Fruit fly (Drosophila melanogaster) whole organism, adult: ENCODE data around the gene bmm.

Experiments
- CG11617 ChIP-seq: fragments of 200-800 bp; sonication (Bioruptor generic); optimal IDR thresholded peaks from 2 replicates; lab custom pipeline; 2017; ENCODE audit warnings: mild to moderate bottlenecking, missing biosample characterization, missing genetic modification reagents, missing genetic modification characterization
- CG12768 ChIP-seq: fragments of 200-800 bp; sonication (Bioruptor generic); optimal IDR thresholded peaks from 2 replicates; lab custom pipeline; 2017; ENCODE audit warnings: missing biosample characterization, missing genetic modification characterization, mild to moderate bottlenecking, moderate library complexity, missing genetic modification reagents
- CG14711 ChIP-seq: fragments of 200-800 bp; sonication (Bioruptor generic); optimal IDR thresholded peaks from 2 replicates; lab custom pipeline; 2018; ENCODE audit warnings: missing biosample characterization, mild to moderate bottlenecking, missing genetic modification characterization, moderate library complexity
- CG1620 ChIP-seq: fragments of 200-800 bp; sonication (Bioruptor generic); optimal IDR thresholded peaks from 2 replicates; lab custom pipeline; 2016; ENCODE audit warnings: missing biosample characterization, missing genetic modification characterization
- CG33017 ChIP-seq: fragments of 200-800 bp; sonication (Bioruptor generic); optimal IDR thresholded peaks from 2 replicates; lab custom pipeline; 2018; ENCODE audit warnings: missing biosample characterization, mild to moderate bottlenecking, missing genetic modification characterization, moderate library complexity
- CG5204 ChIP-seq: fragments of 200-800 bp; sonication (Bioruptor generic); optimal IDR thresholded peaks from 2 replicates; lab custom pipeline; 2016; ENCODE audit warnings: missing biosample characterization, missing genetic modification characterization
- CG7045 ChIP-seq: fragments of 200-800 bp; sonication (Bioruptor generic); optimal IDR thresholded peaks from 2 replicates; lab custom pipeline; 2017; ENCODE audit warnings: missing biosample characterization, mild to moderate bottlenecking, missing genetic modification characterization
- CG7101 ChIP-seq: fragments of 200-800 bp; sonication (Bioruptor generic); optimal IDR thresholded peaks from 2 replicates; lab custom pipeline; 2018; ENCODE audit warnings: missing biosample characterization, mild to moderate bottlenecking, missing genetic modification characterization, moderate library complexity
- Clk ChIP-seq: fragments of 200-800 bp; sonication (Bioruptor generic); optimal IDR thresholded peaks from 2 replicates; lab custom pipeline; 2017; ENCODE audit warnings: missing biosample characterization, missing genetic modification characterization
- Crg-1 ChIP-seq: fragments of 200-800 bp; sonication (Bioruptor generic); optimal IDR thresholded peaks from 2 replicates; lab custom pipeline; 2016; ENCODE audit warnings: missing biosample characterization, missing genetic modification characterization
- Hr96 ChIP-seq: fragments of 200-800 bp; sonication (Bioruptor generic); optimal IDR thresholded peaks from 2 replicates; lab custom pipeline; 2016; ENCODE audit warnings: missing biosample characterization, missing genetic modification characterization
- Mnt ChIP-seq: fragments of 200-800 bp; sonication (Bioruptor generic); optimal IDR thresholded peaks from 2 replicates; lab custom pipeline; 2016; ENCODE audit warnings: missing biosample characterization, mild to moderate bottlenecking, missing genetic modification characterization
- bab1 ChIP-seq: fragments of 200-800 bp; sonication (Bioruptor generic); optimal IDR thresholded peaks from 3 replicates; lab custom pipeline; 2019; ENCODE audit warnings: missing biosample characterization, mild to moderate bottlenecking, missing genetic modification characterization, moderate library complexity
- cic ChIP-seq: fragments of 200-800 bp; sonication (Bioruptor generic); optimal IDR thresholded peaks from 2 replicates; lab custom pipeline; 2017; ENCODE audit warnings: missing biosample characterization, mild to moderate bottlenecking, missing genetic modification characterization, moderate library complexity
- cnc ChIP-seq, 2 experiments: fragments of >200 bp; optimal IDR thresholded peaks; 2 replicates each; lab custom pipeline; 2017
- kay ChIP-seq: fragments of 200-800 bp; sonication (Bioruptor generic); peaks from one replicate; lab custom pipeline; 2016; ENCODE audit warnings: missing biosample characterization, missing genetic modification characterization, borderline replicate concordance
- ovo ChIP-seq: fragments of 200-800 bp; sonication (Bioruptor generic); optimal IDR thresholded peaks from 2 replicates; lab custom pipeline; 2016; ENCODE audit warnings: missing biosample characterization, missing genetic modification characterization
- pad ChIP-seq: fragments of 200-800 bp; sonication (Bioruptor generic); optimal IDR thresholded peaks from 3 replicates; lab custom pipeline; 2017; ENCODE audit warnings: missing biosample characterization, missing genetic modification characterization, mild to moderate bottlenecking, moderate library complexity, missing genetic modification reagents
- tj ChIP-seq: fragments of 200-800 bp; sonication (Bioruptor generic); optimal IDR thresholded peaks from 3 replicates; lab custom pipeline; 2017; ENCODE audit warnings: missing biosample characterization, mild to moderate bottlenecking, missing genetic modification characterization, moderate library complexity
- toe ChIP-seq: fragments of 200-800 bp; sonication (Bioruptor generic); optimal IDR thresholded peaks from 2 replicates; lab custom pipeline; 2016; ENCODE audit warnings: missing biosample characterization, missing genetic modification characterization

Gene bmm

DNA sequence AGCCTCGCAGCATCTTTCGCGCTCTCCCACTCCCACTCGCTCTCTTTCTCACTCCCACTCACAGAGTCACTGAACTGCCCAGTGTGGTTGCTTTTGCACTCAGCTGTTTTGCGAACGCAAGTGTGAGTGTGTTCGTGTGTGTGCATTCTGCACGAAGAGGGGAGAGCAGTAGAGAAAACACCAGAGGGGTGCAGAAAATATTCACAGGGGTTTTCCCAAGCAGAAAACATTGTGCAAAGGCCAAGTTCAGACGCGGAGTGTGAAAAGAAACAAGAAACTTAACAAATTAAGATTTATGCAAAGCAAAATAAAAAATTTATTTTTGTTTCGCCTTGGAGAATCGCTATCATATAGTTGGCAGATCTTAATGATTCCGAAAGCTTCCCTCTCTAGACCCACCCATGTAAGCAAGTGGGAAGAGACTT lies 708 bp downstream of the bmm start:
- TF ChIP-seq cnc (optimal IDR thresholded peaks at IDR 0.05; lab: Kevin White, UChicago) (no peak), Clk (peak; percentile 69), ovo (GFP tag; lab: Kevin White, UChicago) (no peak), CG7045 (GFP tag; lab: Kevin White, UChicago) (peak; percentile 75), CG11617 (GFP tag; lab: Kevin White, UChicago) (no peak), Hr96 (GFP tag; lab: Kevin White, UChicago) (peak; percentile 66), Mnt (GFP tag; lab: Kevin White, UChicago) (peak; percentile 3), cic (GFP tag; lab: Kevin White, UChicago) (no peak), Crg-1 (no peak), CG12768 (GFP tag; lab: Kevin White, UChicago) (peak; percentile 75), bab1 (GFP tag; lab: Kevin White, UChicago) (peak; percentile 74), kay (GFP tag; lab: Kevin White, UChicago) (no peak), CG33017 (tag; lab: Kevin White, UChicago) (peak; percentile 24), CG14711 (tag; lab: Kevin White, UChicago) (peak; percentile 59), pad (GFP tag; lab: Kevin White, UChicago) (peak; percentile 29), CG5204 (peak; percentile 73), CG1620 (GFP tag; lab: Kevin White, UChicago) (peak; percentile 56), toe (peak; percentile 59), tj (GFP tag; lab: Kevin White, UChicago) (no peak), CG7101 (tag; lab: Kevin White, UChicago) (peak; percentile 16)

DNA sequence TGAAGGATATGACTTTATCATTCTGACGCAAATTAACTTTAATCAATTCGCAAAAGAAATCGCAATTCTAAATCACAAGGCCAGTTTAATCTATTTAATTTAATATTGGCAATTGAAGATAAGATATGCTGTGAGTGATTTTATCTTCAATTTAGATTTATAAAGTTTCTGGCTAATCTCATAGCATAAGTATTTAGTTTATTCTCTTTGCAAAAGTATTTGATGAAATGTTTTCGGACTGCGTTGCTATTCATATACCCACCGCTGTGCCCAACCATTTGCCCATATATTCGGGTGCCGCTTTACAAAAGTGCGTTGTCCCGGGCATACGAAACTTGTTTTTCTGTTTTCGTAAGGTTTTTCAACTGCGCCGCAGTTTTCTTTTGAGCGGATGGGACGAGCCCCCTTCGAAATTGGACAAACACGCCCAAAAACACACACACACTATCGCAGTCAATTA lies 1.2 kb downstream of the bmm start:
- TF ChIP-seq CG14711 (tag; lab: Kevin White, UChicago) (peak; percentile 61), Mnt (GFP tag; lab: Kevin White, UChicago) (no peak), kay (GFP tag; lab: Kevin White, UChicago) (no peak), CG1620 (GFP tag; lab: Kevin White, UChicago) (peak; percentile 25), ovo (GFP tag; lab: Kevin White, UChicago) (no peak), CG7045 (GFP tag; lab: Kevin White, UChicago) (peak; percentile 85), Hr96 (GFP tag; lab: Kevin White, UChicago) (peak; percentile 45), CG7101 (tag; lab: Kevin White, UChicago) (peak; percentile 54), CG11617 (GFP tag; lab: Kevin White, UChicago) (peak; percentile 56), cnc (optimal IDR thresholded peaks at IDR 0.05; lab: Kevin White, UChicago) (no peak), Clk (no peak), Crg-1 (peak; percentile 17), cic (GFP tag; lab: Kevin White, UChicago) (no peak), CG12768 (GFP tag; lab: Kevin White, UChicago) (peak; percentile 40), CG5204 (peak; percentile 69), CG33017 (tag; lab: Kevin White, UChicago) (peak; percentile 66), tj (GFP tag; lab: Kevin White, UChicago) (no peak), toe (peak; percentile 42), pad (GFP tag; lab: Kevin White, UChicago) (peak; percentile 22), bab1 (GFP tag; lab: Kevin White, UChicago) (no peak)

DNA sequence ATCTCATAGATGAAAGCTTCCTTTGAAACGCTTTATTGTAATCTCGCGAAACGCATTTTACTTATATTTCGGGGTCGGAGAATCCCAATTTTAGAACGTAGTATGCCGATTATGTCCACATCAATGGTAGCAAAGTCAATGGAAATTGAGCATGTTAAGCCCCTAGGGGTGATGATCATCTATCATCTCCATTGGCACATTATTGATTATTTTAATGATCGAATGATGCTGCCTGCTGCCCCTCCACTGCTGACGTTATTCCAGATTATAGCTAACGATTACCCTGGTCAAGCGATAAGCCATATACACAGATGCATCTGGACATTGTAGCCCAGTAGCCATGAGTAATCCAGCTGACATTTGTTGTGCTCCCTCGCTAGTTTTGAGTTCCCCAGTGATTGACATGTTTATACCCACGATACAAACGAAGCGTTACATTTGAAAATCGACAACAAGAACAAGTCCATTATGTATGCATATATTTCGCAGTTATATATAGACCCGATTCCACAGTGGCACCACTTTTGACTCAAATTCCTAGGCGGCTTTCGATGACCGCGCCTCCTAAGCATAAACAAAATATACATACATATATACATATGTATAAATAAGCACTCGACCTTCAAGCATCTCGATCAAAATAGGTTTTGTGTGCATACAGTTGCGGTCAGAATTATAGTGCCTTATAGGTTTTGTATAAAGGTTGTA lies 1.8 kb downstream of the bmm start:
- no peak for TF ChIP-seq bab1 (GFP tag; lab: Kevin White, UChicago)
- peak; percentile 90 for TF ChIP-seq kay (GFP tag; lab: Kevin White, UChicago)
- no peak for TF ChIP-seq cnc (optimal IDR thresholded peaks at IDR 0.05; lab: Kevin White, UChicago)
- no peak for TF ChIP-seq CG14711 (tag; lab: Kevin White, UChicago)
- TF ChIP-seq CG12768 (GFP tag; lab: Kevin White, UChicago), result no peak

DNA sequence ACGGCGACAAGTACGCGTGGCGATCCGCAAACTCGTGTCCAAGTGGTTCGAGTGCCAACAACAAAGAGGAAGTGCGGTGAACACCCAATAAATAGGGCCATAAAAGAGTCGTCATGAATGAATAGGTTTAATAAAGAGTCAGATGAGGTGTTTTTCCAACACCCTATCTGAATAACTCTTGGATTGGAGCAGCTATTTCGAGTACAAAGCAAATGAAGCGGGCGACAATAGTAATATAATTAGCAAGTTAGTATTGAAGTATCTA lies 2.9 kb downstream of the bmm start:
- TF ChIP-seq Hr96 (GFP tag; lab: Kevin White, UChicago) (no peak), CG5204 (no peak), ovo (GFP tag; lab: Kevin White, UChicago) (no peak), Mnt (GFP tag; lab: Kevin White, UChicago) (peak; percentile 17), CG33017 (tag; lab: Kevin White, UChicago) (peak; percentile 16), cic (GFP tag; lab: Kevin White, UChicago) (peak; percentile 79)

DNA sequence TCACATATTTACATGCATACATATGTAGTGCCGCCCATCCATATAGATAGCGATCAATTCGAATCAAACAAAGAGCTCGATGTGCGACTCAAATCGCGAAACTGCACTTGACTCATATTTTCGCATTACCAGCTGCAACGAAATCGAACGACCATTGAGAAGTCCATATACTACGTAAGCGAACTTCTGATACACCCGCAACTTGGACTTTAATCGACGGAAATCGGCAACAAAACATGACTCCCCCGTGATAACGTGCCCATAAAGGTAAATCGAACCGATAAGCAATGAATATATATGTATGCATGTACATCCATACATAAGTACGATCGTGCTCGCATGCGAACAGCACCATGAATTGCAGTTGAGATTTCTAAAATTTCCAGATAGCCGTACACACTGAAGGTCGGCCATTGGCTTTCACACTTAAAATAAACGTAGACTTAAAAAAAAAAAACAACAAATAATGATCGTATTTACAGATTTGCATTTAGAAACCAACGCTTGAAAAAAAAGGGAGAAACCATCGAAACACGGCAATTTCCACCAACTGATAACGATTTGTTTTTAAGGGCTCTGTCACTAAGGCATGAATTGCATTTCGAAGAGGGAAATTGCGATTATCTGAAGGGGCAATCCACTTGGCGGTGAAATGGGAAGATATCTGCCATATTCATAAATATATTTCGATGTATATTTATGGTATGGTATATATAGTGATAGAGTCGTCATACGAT lies 3.4 kb downstream of the bmm start:
- TF ChIP-seq Mnt (GFP tag; lab: Kevin White, UChicago) (no peak), toe (no peak), CG11617 (GFP tag; lab: Kevin White, UChicago) (no peak), ovo (GFP tag; lab: Kevin White, UChicago) (no peak), CG7101 (tag; lab: Kevin White, UChicago) (no peak), CG5204 (no peak), CG7045 (GFP tag; lab: Kevin White, UChicago) (no peak), Hr96 (GFP tag; lab: Kevin White, UChicago) (no peak), CG14711 (tag; lab: Kevin White, UChicago) (no peak), cic (GFP tag; lab: Kevin White, UChicago) (peak; percentile 32), cnc (optimal IDR thresholded peaks at IDR 0.05; lab: Kevin White, UChicago) (no peak), Clk (no peak), kay (GFP tag; lab: Kevin White, UChicago) (peak; percentile 97), bab1 (GFP tag; lab: Kevin White, UChicago) (no peak), Crg-1 (no peak), tj (GFP tag; lab: Kevin White, UChicago) (peak; percentile 43), CG1620 (GFP tag; lab: Kevin White, UChicago) (no peak), CG33017 (tag; lab: Kevin White, UChicago) (no peak), pad (GFP tag; lab: Kevin White, UChicago) (no peak), CG12768 (GFP tag; lab: Kevin White, UChicago) (peak; percentile 28)
